Worm (Caenorhabditis elegans) whole organism, L1 larva: ENCODE measurements around the gene F43G6.7.

Experiments used
- aly-2 ChIP-seq: fragments of 150-350 bp; optimal IDR thresholded peaks from 2 replicates; lab custom pipeline; 2014; ENCODE audit warnings: missing biosample characterization, missing genetic modification characterization
- ceh-82 ChIP-seq, 3 experiments: fragments of 150-350 bp in 1 of 3; sonication (generic microtip) in 2 of 3; optimal IDR thresholded peaks; 2 replicates each; lab custom pipeline; 2014 to 2017; ENCODE audit warnings: missing biosample characterization in 3 of 3, missing genetic modification characterization in 3 of 3
- ceh-90 ChIP-seq: sonication (generic microtip); optimal IDR thresholded peaks from 2 replicates; lab custom pipeline; 2016; ENCODE audit warnings: missing genetic modification characterization, missing compliant biosample characterization
- ces-1 ChIP-seq: fragments of 150-350 bp; optimal IDR thresholded peaks from 2 replicates; lab custom pipeline; 2014; ENCODE audit warnings: missing biosample characterization, missing genetic modification reagents, missing genetic modification characterization
- egl-13 ChIP-seq: sonication (generic microtip); optimal IDR thresholded peaks from 2 replicates; lab custom pipeline; 2016; ENCODE audit warnings: missing genotype, missing genetic modification reagents, missing genetic modification characterization, missing compliant biosample characterization
- lin-39 ChIP-seq: fragments of 150-350 bp; optimal IDR thresholded peaks from 2 replicates; lab custom pipeline; 2014; ENCODE audit warnings: missing biosample characterization, missing genetic modification reagents, missing genetic modification characterization
- nhr-20 ChIP-seq: sonication (generic microtip); optimal IDR thresholded peaks from 2 replicates; lab custom pipeline; 2016; ENCODE audit warnings: mild to moderate bottlenecking, missing genetic modification characterization, missing compliant biosample characterization
- rnt-1 ChIP-seq: sonication (generic microtip); optimal IDR thresholded peaks from 2 replicates; lab custom pipeline; 2016; ENCODE audit warnings: mild to moderate bottlenecking, missing genetic modification characterization, moderate library complexity, missing compliant biosample characterization
- snpc-4 ChIP-seq: fragments of 150-350 bp; optimal IDR thresholded peaks from 2 replicates; lab custom pipeline; 2014; ENCODE audit warnings: missing biosample characterization, missing genetic modification characterization

- TF ChIP-seq ceh-82 (tag; optimal IDR thresholded peaks at IDR 0.05; lab: Kevin White, UChicago) (no peak), ceh-90 (tag; lab: Kevin White, UChicago) (no peak), ces-1 (GFP tag; lab: Kevin White, UChicago) (no peak), nhr-20 (no peak), lin-39 (tag; lab: Kevin White, UChicago) (no peak), rnt-1 (no peak), egl-13 (no peak), aly-2 (tag; lab: Kevin White, UChicago) (no peak), snpc-4 (tag; lab: Kevin White, UChicago) (no peak)
Measured at ce11 chrII:11860623-11861079, 50.1 kb downstream of the F43G6.7 start, which contains the start of gene K12D12.5.
